Fruit fly (Drosophila melanogaster): ENCODE results near the gene CG10428.
A peak's percentile ranks its signal among the peaks of the same experiment; 100 is the strongest.

CG10428 gene

DNA sequence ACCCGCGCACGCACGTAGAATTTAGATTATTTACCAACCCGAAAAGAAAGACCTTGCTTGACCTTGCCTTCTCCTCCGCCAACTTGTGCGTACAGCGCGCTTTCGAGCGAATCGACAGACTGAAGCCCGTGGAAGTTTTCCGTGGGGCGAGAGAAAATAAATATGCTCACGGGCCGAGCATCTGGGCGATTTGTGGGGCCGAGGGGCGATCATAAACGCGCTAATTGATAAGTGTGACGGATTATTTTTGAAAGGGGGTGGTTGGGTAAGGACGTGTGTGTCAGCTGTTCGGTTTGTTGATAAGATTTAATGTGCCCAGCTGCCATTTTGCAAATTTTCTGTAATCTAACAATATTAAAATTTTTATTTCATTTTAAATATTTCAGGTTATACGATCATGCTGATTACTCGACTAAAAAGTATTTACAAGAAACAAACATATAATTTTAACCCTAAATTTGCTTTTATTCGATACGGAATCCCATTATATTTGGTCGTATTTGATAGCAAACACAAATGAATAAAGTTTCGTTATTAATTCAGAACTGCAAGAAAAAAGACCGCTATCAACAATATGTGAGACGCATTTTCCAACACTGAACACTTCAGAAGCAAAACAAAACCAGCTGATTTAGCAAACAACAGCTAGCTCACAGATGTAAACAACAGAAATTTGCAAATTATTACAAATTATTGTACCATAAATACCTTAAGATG lies 25.5 kb downstream of the CG10428 start, which contains the start of the genes L2HGDH and CG10431 (continued):
- TF ChIP-seq CG10267 (tag; optimal IDR thresholded peaks at IDR 0.05) (peak; percentile 98), sob (GFP tag; IDR thresholded peaks at IDR 0.05) (0 out of 2 replicates have a peak, but pooled peaks have one; percentile 7), CG11398 (GFP tag; optimal IDR thresholded peaks at IDR 0.05) (no peak), chn (GFP tag; optimal IDR thresholded peaks at IDR 0.05) (peak; percentile 10), CG10654 (GFP tag; optimal IDR thresholded peaks at IDR 0.05) (peak; percentile 47), hth (optimal IDR thresholded peaks at IDR 0.05) (no peak), tll (GFP tag; optimal IDR thresholded peaks at IDR 0.05) (peak in 1 of 2 experiments; percentile 13), z (GFP tag; IDR thresholded peaks at IDR 0.05) (no peak), Nf-YA (GFP tag; IDR thresholded peaks at IDR 0.05) (no peak), maf-S (GFP tag; optimal IDR thresholded peaks at IDR 0.05) (peak; percentile 5), dm (GFP tag; optimal IDR thresholded peaks at IDR 0.05) (peak; percentile 42), gsb-n (tag; optimal IDR thresholded peaks at IDR 0.05) (peak; percentile 88), zf30C (GFP tag; optimal IDR thresholded peaks at IDR 0.05) (no peak), CG1792 (GFP tag; optimal IDR thresholded peaks at IDR 0.05) (peak; percentile 5), mam (GFP tag; optimal IDR thresholded peaks at IDR 0.05) (peak; percentile 21), HmgZ (tag; optimal IDR thresholded peaks at IDR 0.05) (peak; percentile 51), CG12769 (tag; optimal IDR thresholded peaks at IDR 0.05) (peak; percentile 72), emc (GFP tag; optimal IDR thresholded peaks at IDR 0.05) (no peak), CG12299 (tag; optimal IDR thresholded peaks at IDR 0.05) (peak; percentile 65), CG31388 (GFP tag; optimal IDR thresholded peaks at IDR 0.05) (no peak), danr (GFP tag; IDR thresholded peaks at IDR 0.05) (0 out of 2 replicates have a peak, but pooled peaks have one; percentile 20), Lhr (GFP tag; optimal IDR thresholded peaks at IDR 0.05) (peak; percentile 36), Ptx1 (GFP tag; IDR thresholded peaks at IDR 0.05) (peak; percentile 60), HLHmδ (GFP tag; optimal IDR thresholded peaks at IDR 0.05) (no peak), CG16863 (GFP tag; optimal IDR thresholded peaks at IDR 0.05) (no peak), CG1529 (GFP tag; optimal IDR thresholded peaks at IDR 0.05) (peak; percentile 35), CG4424 (GFP tag; optimal IDR thresholded peaks at IDR 0.05) (peak; percentile 76), kay (GFP tag; optimal IDR thresholded peaks at IDR 0.05) (peak; percentile 56), croc (GFP tag; conservative IDR thresholded peaks at IDR 0.05) (no peak), NK7.1 (GFP tag; optimal IDR thresholded peaks at IDR 0.05) (no peak), ara (GFP tag; IDR thresholded peaks at IDR 0.05) (0 out of 2 replicates have a peak, but pooled peaks have one; percentile 20), bcd (GFP tag; optimal IDR thresholded peaks at IDR 0.05) (peak; percentile 52), Dek (tag; optimal IDR thresholded peaks at IDR 0.05) (peak; percentile 28), pita (GFP tag; optimal IDR thresholded peaks at IDR 0.05) (no peak), CG11247 (GFP tag; IDR thresholded peaks at IDR 0.05) (peak; percentile 26; the same call in 1 of the 2 replicates), CG6854 (GFP tag; optimal IDR thresholded peaks at IDR 0.05) (no peak), stwl (tag; optimal IDR thresholded peaks at IDR 0.05) (peak; percentile 84), CG3281 (GFP tag; optimal IDR thresholded peaks at IDR 0.05) (peak; percentile 57), grau (tag; optimal IDR thresholded peaks at IDR 0.05) (peak; percentile 67), E2f1 (GFP tag; IDR thresholded peaks at IDR 0.05) (no peak), aop (GFP tag; IDR thresholded peaks at IDR 0.05) (no peak), fd96Cb (tag; optimal IDR thresholded peaks at IDR 0.05) (peak; percentile 29), CrebB (tag; optimal IDR thresholded peaks at IDR 0.05) (no peak), CG14441 (GFP tag; IDR thresholded peaks at IDR 0.05) (peak; percentile 40; the same call in 1 of the 2 replicates), CG3407 (GFP tag; optimal IDR thresholded peaks at IDR 0.05) (no peak), CG6765 (GFP tag; optimal IDR thresholded peaks at IDR 0.05) (peak; percentile 38), CHES-1-like (GFP tag; optimal IDR thresholded peaks at IDR 0.05) (peak; percentile 12), CG4360 (GFP tag; IDR thresholded peaks at IDR 0.05) (0 out of 2 replicates have a peak, but pooled peaks have one; percentile 19), YL-1 (GFP tag; optimal IDR thresholded peaks at IDR 0.05) (peak; percentile 52), CG2129 (GFP tag; IDR thresholded peaks at IDR 0.05; ENCODE audit: partially characterized antibody) (no peak)
